Fruit fly (Drosophila melanogaster) whole organism: ENCODE measurements around the gene CG11050.

Source experiments
- Dll ChIP-seq: fragments of >200 bp; optimal IDR thresholded peaks from 2 replicates; lab custom pipeline; 2017
- EcR ChIP-seq, 2 experiments: fragments of >200 bp; optimal IDR thresholded peaks; 2 replicates each; lab custom pipeline; 2017; ENCODE audit warnings: missing biosample characterization in 2 of 2, missing genetic modification characterization in 2 of 2, missing genetic modification reagents in 2 of 2
- psq ChIP-seq: fragments of >200 bp; optimal IDR thresholded peaks from 2 replicates; lab custom pipeline; 2017
- usp ChIP-seq: fragments of >200 bp; optimal IDR thresholded peaks from 2 replicates; lab custom pipeline; 2017; ENCODE audit warnings: missing biosample characterization, missing genetic modification characterization, mixed read lengths

- TF ChIP-seq usp (GFP tag; lab: Kevin White, UChicago) (no peak), EcR (GFP tag; optimal IDR thresholded peaks at IDR 0.05; lab: Kevin White, UChicago) (no peak), psq (lab: Kevin White, UChicago) (no peak), Dll (lab: Kevin White, UChicago) (no peak)
Observed at dm6 chr2L:6656264-6656676, 45.5 kb downstream of the CG11050 start, which contains the start of gene CG31633.
